Fruit fly (Drosophila melanogaster): ENCODE results near the gene dysf.

Gene dysf

DNA sequence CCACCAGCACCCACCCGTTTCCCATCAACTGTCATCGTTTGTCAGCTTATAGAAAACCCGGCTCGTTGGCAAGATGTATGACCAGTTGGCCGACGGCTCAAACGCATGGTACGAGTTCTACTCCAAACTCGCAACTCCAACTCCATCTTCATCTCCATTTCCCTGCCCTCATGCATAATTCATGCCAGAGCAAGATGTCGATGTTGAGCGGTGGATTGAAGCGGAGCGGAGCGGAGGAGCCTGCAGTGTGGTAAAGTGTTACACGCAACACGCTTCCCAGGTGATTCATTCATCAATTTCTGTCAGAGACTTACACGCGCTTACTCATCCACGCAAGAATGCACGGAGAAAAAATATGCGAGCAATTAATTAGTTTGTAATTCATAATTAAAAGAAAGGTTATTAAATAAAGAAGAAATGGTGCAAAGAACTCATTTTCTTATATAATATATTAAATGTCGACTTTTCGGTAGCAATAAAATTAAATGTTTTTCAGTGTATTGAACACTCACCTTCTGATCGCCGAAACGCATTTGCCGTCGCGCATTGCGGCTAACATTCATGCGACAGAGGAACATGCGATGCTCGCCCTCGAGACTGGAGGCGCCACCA lies 17.0 kb downstream of the dysf start (continued):
- TF ChIP-seq Abd-B (GFP tag; optimal IDR thresholded peaks at IDR 0.05) (no peak), pan (optimal IDR thresholded peaks at IDR 0.05) (no peak), jim (GFP tag; optimal IDR thresholded peaks at IDR 0.05) (no peak), Jra (GFP tag; optimal IDR thresholded peaks at IDR 0.05) (peak; percentile 29), rgr (GFP tag; optimal IDR thresholded peaks at IDR 0.05) (peak; percentile 64), ey (GFP tag; optimal IDR thresholded peaks at IDR 0.05) (peak; percentile 47), br (GFP tag; optimal IDR thresholded peaks at IDR 0.05) (peak; percentile 62)

DNA sequence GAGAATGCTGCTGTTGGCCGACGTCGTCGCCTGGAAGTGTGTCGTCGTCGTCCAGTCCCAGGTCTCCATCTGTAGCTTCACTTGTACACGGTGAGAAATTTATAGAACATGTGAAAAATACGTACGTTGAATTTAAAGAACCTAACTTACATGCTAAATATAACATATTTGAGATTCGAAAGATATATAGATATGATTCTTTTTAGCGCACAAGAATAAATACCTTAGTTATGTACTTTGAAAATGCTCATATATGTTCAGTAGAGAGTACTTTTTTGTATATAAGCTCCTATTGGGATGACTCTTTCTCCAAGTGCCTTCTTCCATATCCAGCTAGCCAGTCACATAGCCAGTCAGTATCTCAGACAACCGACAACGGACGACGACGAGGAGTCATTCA lies 23.3 kb downstream of the dysf start:
- TF ChIP-seq Hr83 (GFP tag; optimal IDR thresholded peaks at IDR 0.05; ENCODE audit: poor library complexity, severe bottlenecking): no peak
- TF ChIP-seq Dfd (GFP tag; optimal IDR thresholded peaks at IDR 0.05): no peak
- peak; percentile 46 for TF ChIP-seq fru (GFP tag; optimal IDR thresholded peaks at IDR 0.05)
- TF ChIP-seq h (GFP tag; optimal IDR thresholded peaks at IDR 0.05): peak; percentile 43
- peak in 1 of 2 experiments; percentile 42 for TF ChIP-seq foxo (GFP tag; optimal IDR thresholded peaks at IDR 0.05)
- TF ChIP-seq ey (GFP tag; optimal IDR thresholded peaks at IDR 0.05): peak; percentile 8
- peak; percentile 4 for TF ChIP-seq psq (GFP tag; optimal IDR thresholded peaks at IDR 0.05)
- peak; percentile 27 for TF ChIP-seq OdsH (GFP tag; optimal IDR thresholded peaks at IDR 0.05)
- peak; percentile 2 for TF ChIP-seq br (GFP tag; optimal IDR thresholded peaks at IDR 0.05)
- peak; percentile 5 for TF ChIP-seq rgr (GFP tag; optimal IDR thresholded peaks at IDR 0.05)
- peak; percentile 35 for TF ChIP-seq HLH106 (tag; optimal IDR thresholded peaks at IDR 0.05)
- no peak for TF ChIP-seq Dif (GFP tag; optimal IDR thresholded peaks at IDR 0.05; ENCODE audit: partially characterized antibody)
- TF ChIP-seq tai (GFP tag; optimal IDR thresholded peaks at IDR 0.05): no peak
- no peak for TF ChIP-seq usp (GFP tag; optimal IDR thresholded peaks at IDR 0.05)
- TF ChIP-seq Vsx2 (GFP tag; optimal IDR thresholded peaks at IDR 0.05; ENCODE audit: partially characterized antibody): no peak

dm6 chr3R:26072477-26072876 lies 26.0 kb downstream of the dysf start:
- TF ChIP-seq ey (GFP tag; optimal IDR thresholded peaks at IDR 0.05) (peak; percentile 73), dl (GFP tag; optimal IDR thresholded peaks at IDR 0.05; ENCODE audit: insufficient read depth in 1 of 2, partially characterized antibody in 2 of 2) (no peak), N (GFP tag; optimal IDR thresholded peaks at IDR 0.05) (no peak), CG32264 (GFP tag; optimal IDR thresholded peaks at IDR 0.05) (no peak), dmrt93B (GFP tag; optimal IDR thresholded peaks at IDR 0.05) (peak; percentile 36), usp (GFP tag; optimal IDR thresholded peaks at IDR 0.05) (no peak), Mio (GFP tag; optimal IDR thresholded peaks at IDR 0.05) (no peak), HLH106 (tag; optimal IDR thresholded peaks at IDR 0.05) (peak; percentile 68), Vsx2 (GFP tag; optimal IDR thresholded peaks at IDR 0.05; ENCODE audit: partially characterized antibody) (no peak), lola (GFP tag; optimal IDR thresholded peaks at IDR 0.05) (no peak), jim (GFP tag; optimal IDR thresholded peaks at IDR 0.05) (no peak), Jra (GFP tag; optimal IDR thresholded peaks at IDR 0.05) (peak; percentile 3), tai (GFP tag; optimal IDR thresholded peaks at IDR 0.05) (no peak), Dif (GFP tag; optimal IDR thresholded peaks at IDR 0.05; ENCODE audit: partially characterized antibody) (no peak), fru (GFP tag; optimal IDR thresholded peaks at IDR 0.05) (peak; percentile 79), Abd-B (GFP tag; optimal IDR thresholded peaks at IDR 0.05) (no peak), psq (GFP tag; optimal IDR thresholded peaks at IDR 0.05) (peak; percentile 56), foxo (GFP tag; optimal IDR thresholded peaks at IDR 0.05) (peak in 1 of 2 experiments; percentile 87), Myc (optimal IDR thresholded peaks at IDR 0.05) (no peak), Hr78 (GFP tag; optimal IDR thresholded peaks at IDR 0.05) (no peak), CrebA (GFP tag; optimal IDR thresholded peaks at IDR 0.05; ENCODE audit: borderline replicate concordance) (no peak), OdsH (GFP tag; optimal IDR thresholded peaks at IDR 0.05) (peak; percentile 72), woc (GFP tag; optimal IDR thresholded peaks at IDR 0.05) (peak; percentile 71), CG9705 (GFP tag; optimal IDR thresholded peaks at IDR 0.05) (no peak), rgr (GFP tag; optimal IDR thresholded peaks at IDR 0.05) (peak; percentile 73), GATAd (GFP tag; optimal IDR thresholded peaks at IDR 0.05) (no peak), Sp1 (GFP tag; optimal IDR thresholded peaks at IDR 0.05) (peak; percentile 60), brk (GFP tag; optimal IDR thresholded peaks at IDR 0.05) (no peak), Dfd (GFP tag; optimal IDR thresholded peaks at IDR 0.05) (no peak), br (GFP tag; optimal IDR thresholded peaks at IDR 0.05) (peak; percentile 77), dsf (GFP tag; optimal IDR thresholded peaks at IDR 0.05; ENCODE audit: borderline replicate concordance) (no peak), sv (GFP tag; optimal IDR thresholded peaks at IDR 0.05) (no peak), Rel (GFP tag; optimal IDR thresholded peaks at IDR 0.05) (no peak), Rel (tag; optimal IDR thresholded peaks at IDR 0.05) (no peak), sage (GFP tag; optimal IDR thresholded peaks at IDR 0.05) (peak; percentile 58), Hnf4 (GFP tag; optimal IDR thresholded peaks at IDR 0.05) (peak; percentile 58), Hr83 (GFP tag; optimal IDR thresholded peaks at IDR 0.05; ENCODE audit: poor library complexity, severe bottlenecking) (no peak), h (GFP tag; optimal IDR thresholded peaks at IDR 0.05) (peak; percentile 81), pan (optimal IDR thresholded peaks at IDR 0.05) (no peak)
